Fruit fly (Drosophila melanogaster) whole organism, embryonic: ENCODE results near the gene Txl.

ENCODE experiments used
- Abd-B ChIP-seq: fragments of 200-800 bp; sonication (Bioruptor generic); optimal IDR thresholded peaks from 2 replicates; lab custom pipeline; 2018; ENCODE audit warnings: missing biosample characterization, mild to moderate bottlenecking, missing genetic modification characterization, moderate library complexity
- Atf-2 ChIP-seq: fragments of 200-800 bp; sonication (Bioruptor generic); optimal IDR thresholded peaks from 2 replicates; lab custom pipeline; 2016; ENCODE audit warnings: missing biosample characterization, missing genetic modification characterization
- Bgb ChIP-seq: fragments of 200-800 bp; sonication (Bioruptor generic); IDR thresholded peaks from 2 replicates; pipeline ENCODE4 v1.3.6; 2022; ENCODE audit warnings: missing biosample characterization, missing genetic modification characterization; ENCODE audit not compliant: partially characterized antibody
- CG1233 ChIP-seq: fragments of 200-800 bp; sonication (Bioruptor generic); optimal IDR thresholded peaks from 4 replicates; lab custom pipeline; 2018; ENCODE audit warnings: missing biosample characterization, mild to moderate bottlenecking, missing genetic modification characterization
- CG12744 ChIP-seq: fragments of 200-800 bp; sonication (Bioruptor generic); optimal IDR thresholded peaks from 2 replicates; lab custom pipeline; 2016; ENCODE audit warnings: missing biosample characterization, missing genetic modification characterization
- CG13424 ChIP-seq: fragments of 200-800 bp; sonication (Bioruptor generic); optimal IDR thresholded peaks from 2 replicates; lab custom pipeline; 2019; ENCODE audit warnings: missing biosample characterization, mild to moderate bottlenecking, missing genetic modification characterization, moderate library complexity
- CG13624 ChIP-seq: fragments of 200-800 bp; sonication (Bioruptor generic); optimal IDR thresholded peaks from 2 replicates; lab custom pipeline; 2016; ENCODE audit warnings: missing biosample characterization, missing genetic modification characterization
- CG15011 ChIP-seq: fragments of 200-800 bp; sonication (Bioruptor generic); optimal IDR thresholded peaks from 3 replicates; lab custom pipeline; 2018; ENCODE audit warnings: missing biosample characterization, mild to moderate bottlenecking, missing genetic modification characterization
- CG15269 ChIP-seq: fragments of 200-800 bp; sonication (Bioruptor generic); optimal IDR thresholded peaks from 2 replicates; lab custom pipeline; 2018; ENCODE audit warnings: missing biosample characterization, mild to moderate bottlenecking, missing genetic modification characterization, moderate library complexity
- CG16813 ChIP-seq: fragments of 200-800 bp; sonication (Bioruptor generic); IDR thresholded peaks from 3 replicates; pipeline ENCODE4 v1.3.6; 2022; ENCODE audit warnings: missing biosample characterization, missing genetic modification characterization; ENCODE audit not compliant: partially characterized antibody
- CG17385 ChIP-seq: fragments of 200-800 bp; sonication (Bioruptor generic); optimal IDR thresholded peaks from 3 replicates; lab custom pipeline; 2018; ENCODE audit warnings: missing biosample characterization, mild to moderate bottlenecking, missing genetic modification characterization
- CG17802 ChIP-seq: fragments of 200-800 bp; sonication (Bioruptor generic); optimal IDR thresholded peaks from 2 replicates; lab custom pipeline; 2018; ENCODE audit warnings: missing biosample characterization, mild to moderate bottlenecking, missing genetic modification characterization, moderate library complexity
- CG1792 ChIP-seq: fragments of 200-800 bp; sonication (Bioruptor generic); optimal IDR thresholded peaks from 2 replicates; lab custom pipeline; 2016; ENCODE audit warnings: missing biosample characterization, missing genetic modification characterization
- CG18262 ChIP-seq: fragments of 200-800 bp; optimal IDR thresholded peaks from 3 replicates; lab custom pipeline; 2019; ENCODE audit warnings: missing biosample characterization, mild to moderate bottlenecking, missing genetic modification characterization, moderate library complexity
- CG1832 ChIP-seq: fragments of 200-800 bp; sonication (Bioruptor generic); optimal IDR thresholded peaks from 2 replicates; lab custom pipeline; 2017; ENCODE audit warnings: missing biosample characterization, mild to moderate bottlenecking, missing genetic modification characterization, inconsistent platforms
- CG2129 ChIP-seq: fragments of 200-800 bp; sonication (Bioruptor generic); IDR thresholded peaks from 2 replicates; pipeline ENCODE4 v1.3.6; 2022; ENCODE audit warnings: missing biosample characterization, missing genetic modification characterization; ENCODE audit not compliant: partially characterized antibody
- CG3163 ChIP-seq: fragments of 200-800 bp; sonication (Bioruptor generic); optimal IDR thresholded peaks from 3 replicates; lab custom pipeline; 2016; ENCODE audit warnings: missing biosample characterization, missing genetic modification characterization
- CG34422 ChIP-seq: fragments of 200-800 bp; sonication (Bioruptor generic); IDR thresholded peaks from 3 replicates; pipeline ENCODE4 v1.3.6; 2022; ENCODE audit warnings: missing biosample characterization, missing genetic modification characterization
- CG4730 ChIP-seq: fragments of 200-800 bp; sonication (Bioruptor generic); IDR thresholded peaks from 2 replicates; pipeline ENCODE4 v1.3.6; 2022; ENCODE audit warnings: missing biosample characterization, missing genetic modification characterization
- CG5180 ChIP-seq: fragments of 200-800 bp; sonication (Bioruptor generic); optimal IDR thresholded peaks from 3 replicates; lab custom pipeline; 2017; ENCODE audit warnings: missing biosample characterization, missing genetic modification characterization, mild to moderate bottlenecking, moderate library complexity, missing genetic modification reagents
- CG7271 ChIP-seq: fragments of 200-800 bp; sonication (Bioruptor generic); optimal IDR thresholded peaks from 2 replicates; lab custom pipeline; 2018; ENCODE audit warnings: missing biosample characterization, mild to moderate bottlenecking, missing genetic modification characterization, moderate library complexity
- CG9437 ChIP-seq: fragments of 200-800 bp; sonication (Bioruptor generic); optimal IDR thresholded peaks from 2 replicates; lab custom pipeline; 2018; ENCODE audit warnings: missing biosample characterization, mild to moderate bottlenecking, missing genetic modification characterization
- Chrac-16 ChIP-seq: fragments of 200-800 bp; sonication (Bioruptor generic); optimal IDR thresholded peaks from 3 replicates; lab custom pipeline; 2016; ENCODE audit warnings: missing biosample characterization, missing genetic modification characterization
- CoRest ChIP-seq: fragments of 200-800 bp; sonication (Bioruptor generic); optimal IDR thresholded peaks from 3 replicates; lab custom pipeline; 2018; ENCODE audit warnings: missing biosample characterization, mild to moderate bottlenecking, missing genetic modification characterization, moderate library complexity
- Ets65A ChIP-seq: fragments of 200-800 bp; sonication (Bioruptor generic); peaks from one replicate; lab custom pipeline; 2016; ENCODE audit warnings: missing biosample characterization, missing genetic modification characterization
- HHEX ChIP-seq: fragments of 200-800 bp; sonication (Bioruptor generic); optimal IDR thresholded peaks from 3 replicates; lab custom pipeline; 2017; ENCODE audit warnings: missing biosample characterization, mild to moderate bottlenecking, missing genetic modification characterization, missing genetic modification reagents
- HmgD ChIP-seq: fragments of 200-800 bp; sonication (Bioruptor generic); optimal IDR thresholded peaks from 3 replicates; lab custom pipeline; 2016; ENCODE audit warnings: missing biosample characterization, missing genetic modification characterization
- HmgZ ChIP-seq: fragments of 200-800 bp; sonication (Bioruptor generic); optimal IDR thresholded peaks from 2 replicates; lab custom pipeline; 2018; ENCODE audit warnings: missing biosample characterization, mild to moderate bottlenecking, missing genetic modification characterization
- Lim3 ChIP-seq: fragments of 200-800 bp; sonication (Bioruptor generic); IDR thresholded peaks from 2 replicates; pipeline ENCODE4 v1.3.6; 2022; ENCODE audit warnings: missing biosample characterization, missing genetic modification characterization
- Max ChIP-seq: fragments of 200-800 bp; sonication (Bioruptor generic); optimal IDR thresholded peaks from 2 replicates; lab custom pipeline; 2016; ENCODE audit warnings: missing biosample characterization, mild to moderate bottlenecking, missing genetic modification characterization
- Med ChIP-seq: fragments of 200-800 bp; sonication (Bioruptor generic); peaks from one replicate; lab custom pipeline; 2016; ENCODE audit warnings: missing biosample characterization, missing genetic modification characterization, mild to moderate bottlenecking, inconsistent platforms, moderate library complexity
- Pdp1 ChIP-seq, 2 experiments: fragments of 200-800 bp; sonication (Bioruptor generic); optimal IDR thresholded peaks; 3 replicates each; lab custom pipeline; 2016; ENCODE audit warnings: missing biosample characterization in 2 of 2, missing genetic modification characterization in 2 of 2, mild to moderate bottlenecking in 1 of 2, moderate library complexity in 1 of 2
- Ptx1 ChIP-seq: fragments of 200-800 bp; sonication (Bioruptor generic); IDR thresholded peaks from 2 replicates; pipeline ENCODE4 v1.3.6; 2022; ENCODE audit warnings: missing biosample characterization, missing genetic modification characterization
- Six4 ChIP-seq: fragments of 200-800 bp; sonication (Bioruptor generic); optimal IDR thresholded peaks from 2 replicates; lab custom pipeline; 2016; ENCODE audit warnings: missing biosample characterization, missing genetic modification characterization
- Vsx1 ChIP-seq: fragments of 200-800 bp; sonication (Bioruptor generic); optimal IDR thresholded peaks from 2 replicates; lab custom pipeline; 2017; ENCODE audit warnings: missing biosample characterization, mild to moderate bottlenecking, missing genetic modification characterization, missing genetic modification reagents
- YL-1 ChIP-seq: fragments of 200-800 bp; sonication (Bioruptor generic); optimal IDR thresholded peaks from 3 replicates; lab custom pipeline; 2017; ENCODE audit warnings: missing biosample characterization, mild to moderate bottlenecking, missing genetic modification characterization
- bcd ChIP-seq: fragments of 200-800 bp; sonication (Bioruptor generic); optimal IDR thresholded peaks from 2 replicates; lab custom pipeline; 2017; ENCODE audit warnings: missing biosample characterization, mild to moderate bottlenecking, missing genetic modification characterization
- chinmo ChIP-seq: fragments of 200-800 bp; sonication (Bioruptor generic); IDR thresholded peaks from 4 replicates; pipeline ENCODE4 v1.3.6; 2022; ENCODE audit warnings: missing biosample characterization, missing genetic modification characterization; ENCODE audit not compliant: partially characterized antibody
- chm ChIP-seq: fragments of 200-800 bp; sonication (Bioruptor generic); IDR thresholded peaks from 2 replicates; pipeline ENCODE4 v1.3.6; 2022; ENCODE audit warnings: missing biosample characterization, missing genetic modification characterization
- crc ChIP-seq: fragments of 200-800 bp; sonication (Bioruptor generic); optimal IDR thresholded peaks from 2 replicates; lab custom pipeline; 2016; ENCODE audit warnings: missing biosample characterization, missing genetic modification characterization
- croc ChIP-seq: fragments of 200-800 bp; sonication (Bioruptor generic); conservative IDR thresholded peaks from 3 replicates; pipeline ENCODE4 v1.3.6; 2022; ENCODE audit warnings: missing biosample characterization, missing genetic modification characterization
- cwo ChIP-seq: fragments of 200-800 bp; sonication (Bioruptor generic); optimal IDR thresholded peaks from 3 replicates; lab custom pipeline; 2017; ENCODE audit warnings: missing biosample characterization, missing genetic modification characterization, mild to moderate bottlenecking, moderate library complexity, missing genetic modification reagents
- en ChIP-seq: fragments of 200-800 bp; sonication (Bioruptor generic); optimal IDR thresholded peaks from 2 replicates; lab custom pipeline; 2016; ENCODE audit warnings: missing biosample characterization, missing genetic modification characterization
- mirr ChIP-seq: fragments of 200-800 bp; sonication (Bioruptor generic); optimal IDR thresholded peaks from 3 replicates; lab custom pipeline; 2018; ENCODE audit warnings: missing biosample characterization, mild to moderate bottlenecking, missing genetic modification characterization
- slp2 ChIP-seq: fragments of 200-800 bp; sonication (Bioruptor generic); optimal IDR thresholded peaks from 2 replicates; lab custom pipeline; 2016; ENCODE audit warnings: missing biosample characterization, missing genetic modification characterization
- sqz ChIP-seq: fragments of 200-800 bp; sonication (Bioruptor generic); optimal IDR thresholded peaks from 3 replicates; lab custom pipeline; 2018; ENCODE audit warnings: missing biosample characterization, mild to moderate bottlenecking, missing genetic modification characterization
- wek ChIP-seq: fragments of 200-800 bp; sonication (Bioruptor generic); optimal IDR thresholded peaks from 3 replicates; lab custom pipeline; 2018; ENCODE audit warnings: missing biosample characterization, mild to moderate bottlenecking, missing genetic modification characterization, moderate library complexity

The Txl gene

DNA sequence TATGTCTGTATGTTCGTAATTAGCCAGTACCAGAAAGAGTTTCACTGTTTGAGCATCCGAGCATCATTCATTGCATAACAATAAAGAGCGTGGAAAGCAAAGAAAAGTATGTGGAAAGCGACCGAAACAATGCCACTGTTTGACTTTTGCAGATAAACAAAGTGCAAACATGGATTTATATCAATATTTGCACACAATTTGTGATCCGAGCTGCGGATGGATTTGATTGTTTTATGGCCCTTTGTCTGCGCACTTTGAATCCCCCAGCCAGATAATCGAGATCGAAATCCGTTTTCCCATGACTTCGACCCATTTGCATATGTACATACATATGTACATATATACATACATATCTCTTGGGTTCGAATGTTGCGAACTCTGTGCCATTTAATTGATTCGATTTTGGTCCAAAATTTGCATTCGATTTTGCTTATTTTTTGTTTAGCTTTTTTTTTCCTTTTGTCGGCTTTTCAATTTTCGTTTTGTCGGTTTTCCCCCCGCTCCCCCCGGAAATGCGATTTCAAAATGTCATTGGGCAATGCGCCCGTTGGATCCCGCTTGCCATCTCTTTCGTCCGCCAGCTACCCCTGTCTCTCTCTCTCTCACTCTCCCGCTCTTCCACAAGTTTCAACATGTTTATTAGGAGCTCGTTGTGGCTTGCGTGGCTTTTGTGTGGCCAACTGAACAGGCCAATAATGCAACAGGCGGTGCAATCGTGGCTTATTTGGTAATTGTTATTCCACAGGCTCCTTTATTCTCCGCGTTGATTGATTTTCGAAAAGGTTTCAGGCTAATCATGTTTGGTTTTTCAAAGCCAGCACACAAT is 19.8 kb downstream of the Txl start (continued):
- TF ChIP-seq HmgD (GFP tag; lab: Kevin White, UChicago) (no peak), CG1832 (GFP tag; lab: Kevin White, UChicago) (peak; percentile 36), CG1233 (GFP tag; lab: Kevin White, UChicago) (peak; percentile 26), crc (no peak), CG13424 (tag; lab: Kevin White, UChicago) (no peak), CG15011 (GFP tag; lab: Kevin White, UChicago) (no peak)

DNA sequence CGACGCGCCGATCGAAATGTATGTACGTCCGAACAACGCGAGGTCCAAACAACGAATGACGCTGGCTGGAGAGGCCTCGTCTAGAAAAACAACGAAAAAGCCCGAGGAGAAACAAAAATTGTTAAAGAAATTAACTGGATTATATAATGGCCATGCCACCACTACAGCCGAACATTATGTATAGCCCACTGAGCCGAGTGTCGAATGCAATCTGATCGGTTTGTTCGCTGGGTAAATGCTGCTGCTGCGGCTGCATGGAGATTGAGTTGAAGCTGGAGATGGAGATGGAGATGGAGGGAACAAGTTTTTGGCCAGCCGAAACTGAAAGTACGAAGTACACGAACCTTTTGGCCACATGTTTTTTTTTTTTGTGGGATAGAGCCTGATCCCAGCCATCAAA is 21.0 kb downstream of the Txl start, which contains the start of gene Cralbp:
Cralbp (minus strand) TSS at position 115 of the 400 bp plus-strand sequence.
- TF ChIP-seq CG1792 (GFP tag; lab: Kevin White, UChicago) (no peak), CG15269 (no peak), chinmo (GFP tag; lab: Robert Waterston, UW) (0 out of 4 replicates have a peak, but pooled peaks have one; percentile 71), Vsx1 (GFP tag; lab: Kevin White, UChicago) (no peak), Lim3 (no peak), wek (GFP tag; lab: Kevin White, UChicago) (no peak), Med (peak; percentile 45), CG1233 (GFP tag; lab: Kevin White, UChicago) (no peak), Ets65A (GFP tag; lab: Kevin White, UChicago) (peak; percentile 69), HmgZ (tag; lab: Kevin White, UChicago) (no peak), HHEX (no peak), CG3163 (no peak), croc (no peak), Abd-B (GFP tag; lab: Kevin White, UChicago) (no peak), cwo (GFP tag; lab: Kevin White, UChicago) (no peak), YL-1 (GFP tag; lab: Kevin White, UChicago) (no peak), Pdp1 (GFP tag; optimal IDR thresholded peaks at IDR 0.05; lab: Kevin White, UChicago) (peak in 1 of 2 experiments; percentile 89), Six4 (GFP tag; lab: Kevin White, UChicago) (no peak), bcd (GFP tag; lab: Kevin White, UChicago) (no peak), CG5180 (peak; percentile 16), Max (GFP tag; lab: Kevin White, UChicago) (no peak), CG12744 (no peak), chm (GFP tag; lab: Robert Waterston, UW) (no peak), CG2129 (GFP tag; lab: Robert Waterston, UW) (no peak), slp2 (GFP tag; lab: Kevin White, UChicago) (no peak), Ptx1 (GFP tag; lab: Robert Waterston, UW) (no peak), CG13624 (GFP tag; lab: Kevin White, UChicago) (no peak), CG9437 (GFP tag; lab: Kevin White, UChicago) (no peak), CG4730 (GFP tag; lab: Robert Waterston, UW) (no peak), CG17802 (tag; lab: Kevin White, UChicago) (no peak), Atf-2 (GFP tag; lab: Kevin White, UChicago) (no peak), Chrac-16 (no peak), CG16813 (GFP tag; lab: Robert Waterston, UW) (no peak), sqz (GFP tag; lab: Kevin White, UChicago) (peak; percentile 30), mirr (no peak), CG7271 (tag; lab: Kevin White, UChicago) (no peak), CoRest (tag; lab: Kevin White, UChicago) (no peak), CG34422 (no peak), en (GFP tag; lab: Kevin White, UChicago) (no peak), CG18262 (tag; lab: Kevin White, UChicago) (no peak), CG17385 (GFP tag; lab: Kevin White, UChicago) (no peak), Bgb (GFP tag; lab: Robert Waterston, UW) (no peak)
